Fruit fly (Drosophila melanogaster) whole organism, embryonic: ENCODE data around the gene Enoph.

Experiments used
- Abd-B ChIP-seq: fragments of 200-800 bp; sonication (Bioruptor generic); optimal IDR thresholded peaks from 2 replicates; lab custom pipeline; 2018; ENCODE audit warnings: missing biosample characterization, mild to moderate bottlenecking, missing genetic modification characterization, moderate library complexity
- Atf3 ChIP-seq: fragments of 200-800 bp; sonication (Bioruptor generic); optimal IDR thresholded peaks from 3 replicates; lab custom pipeline; 2016; ENCODE audit warnings: missing biosample characterization, missing genetic modification characterization
- CG12391 ChIP-seq: fragments of 200-800 bp; sonication (Bioruptor generic); optimal IDR thresholded peaks from 3 replicates; lab custom pipeline; 2018; ENCODE audit warnings: missing biosample characterization, mild to moderate bottlenecking, missing genetic modification characterization, moderate library complexity
- CG15479 ChIP-seq: fragments of 200-800 bp; sonication (Bioruptor generic); optimal IDR thresholded peaks from 3 replicates; lab custom pipeline; 2019; ENCODE audit warnings: missing biosample characterization, mild to moderate bottlenecking, missing genetic modification characterization, moderate library complexity
- CG15696 ChIP-seq: fragments of 200-800 bp; sonication (Bioruptor generic); optimal IDR thresholded peaks from 2 replicates; lab custom pipeline; 2019; ENCODE audit warnings: missing biosample characterization, mild to moderate bottlenecking, missing genetic modification characterization, moderate library complexity
- CG16863 ChIP-seq: fragments of 200-800 bp; sonication (Bioruptor generic); optimal IDR thresholded peaks from 3 replicates; lab custom pipeline; 2016; ENCODE audit warnings: missing biosample characterization, missing genetic modification characterization
- CG17802 ChIP-seq: fragments of 200-800 bp; sonication (Bioruptor generic); optimal IDR thresholded peaks from 2 replicates; lab custom pipeline; 2018; ENCODE audit warnings: missing biosample characterization, mild to moderate bottlenecking, missing genetic modification characterization, moderate library complexity
- CG18011 ChIP-seq: fragments of 200-800 bp; sonication (Bioruptor generic); optimal IDR thresholded peaks from 2 replicates; lab custom pipeline; 2017; ENCODE audit warnings: missing biosample characterization, missing genetic modification characterization, mild to moderate bottlenecking, moderate library complexity, missing genotype
- CG18262 ChIP-seq: fragments of 200-800 bp; optimal IDR thresholded peaks from 3 replicates; lab custom pipeline; 2019; ENCODE audit warnings: missing biosample characterization, mild to moderate bottlenecking, missing genetic modification characterization, moderate library complexity
- CG18764 ChIP-seq: fragments of 200-800 bp; sonication (Bioruptor generic); optimal IDR thresholded peaks from 3 replicates; lab custom pipeline; 2016; ENCODE audit warnings: missing biosample characterization, missing genetic modification characterization
- CG34422 ChIP-seq: fragments of 200-800 bp; sonication (Bioruptor generic); IDR thresholded peaks from 3 replicates; pipeline ENCODE4 v1.3.6; 2022; ENCODE audit warnings: missing biosample characterization, missing genetic modification characterization
- CG4617 ChIP-seq: fragments of 200-800 bp; sonication (Bioruptor generic); optimal IDR thresholded peaks from 3 replicates; lab custom pipeline; 2016; ENCODE audit warnings: missing biosample characterization, missing genetic modification characterization, borderline replicate concordance
- CG4707 ChIP-seq: fragments of 200-800 bp; sonication (Bioruptor generic); optimal IDR thresholded peaks from 2 replicates; lab custom pipeline; 2018; ENCODE audit warnings: missing biosample characterization, mild to moderate bottlenecking, missing genetic modification characterization, moderate library complexity
- CG6683 ChIP-seq: fragments of 200-800 bp; sonication (Bioruptor generic); optimal IDR thresholded peaks from 2 replicates; lab custom pipeline; 2017; ENCODE audit warnings: missing biosample characterization, mild to moderate bottlenecking, missing genetic modification characterization, missing genetic modification reagents
- CG6854 ChIP-seq: fragments of 200-800 bp; sonication (Bioruptor generic); optimal IDR thresholded peaks from 3 replicates; lab custom pipeline; 2017; ENCODE audit warnings: missing biosample characterization, mild to moderate bottlenecking, missing genetic modification characterization
- CG8388 ChIP-seq: fragments of 200-800 bp; sonication (Bioruptor generic); optimal IDR thresholded peaks from 2 replicates; lab custom pipeline; 2019; ENCODE audit warnings: missing biosample characterization, mild to moderate bottlenecking, missing genetic modification characterization, moderate library complexity
- CG8944 ChIP-seq: fragments of 200-800 bp; sonication (Bioruptor generic); optimal IDR thresholded peaks from 3 replicates; lab custom pipeline; 2016; ENCODE audit warnings: missing biosample characterization, missing genetic modification characterization
- CG9876 ChIP-seq: fragments of 200-800 bp; sonication (Bioruptor generic); optimal IDR thresholded peaks from 2 replicates; lab custom pipeline; 2016; ENCODE audit warnings: missing biosample characterization, missing genetic modification characterization
- Dfd ChIP-seq, 2 experiments: fragments of >200 bp; optimal IDR thresholded peaks; 2 replicates each; lab custom pipeline; 2017; ENCODE audit warnings: missing biosample characterization in 2 of 2, missing genetic modification characterization in 2 of 2
- ERR ChIP-seq: fragments of 200-800 bp; sonication (Bioruptor generic); optimal IDR thresholded peaks from 2 replicates; lab custom pipeline; 2016; ENCODE audit warnings: missing biosample characterization, missing genetic modification characterization
- GATAe ChIP-seq: fragments of 200-800 bp; sonication (Bioruptor generic); conservative IDR thresholded peaks from 2 replicates; pipeline ENCODE4 v1.3.6; 2022; ENCODE audit warnings: missing biosample characterization, missing genetic modification characterization
- H15 ChIP-seq: fragments of 200-800 bp; sonication (Bioruptor generic); IDR thresholded peaks from 3 replicates; pipeline ENCODE4 v1.3.6; 2022; ENCODE audit warnings: missing biosample characterization, missing genetic modification characterization
- Nf-YB ChIP-seq: fragments of 200-800 bp; sonication (Bioruptor generic); optimal IDR thresholded peaks from 3 replicates; lab custom pipeline; 2019; ENCODE audit warnings: missing biosample characterization, mild to moderate bottlenecking, missing genetic modification characterization, moderate library complexity
- Nf-YC ChIP-seq: fragments of 200-800 bp; optimal IDR thresholded peaks from 3 replicates; lab custom pipeline; 2019; ENCODE audit warnings: missing biosample characterization, mild to moderate bottlenecking, missing genetic modification characterization, moderate library complexity
- Optix ChIP-seq: fragments of 200-800 bp; sonication (Bioruptor generic); IDR thresholded peaks from 3 replicates; pipeline ENCODE4 v1.3.6; 2022; ENCODE audit warnings: missing biosample characterization, missing genetic modification characterization
- Rx ChIP-seq: fragments of 200-800 bp; sonication (Bioruptor generic); IDR thresholded peaks from 2 replicates; pipeline ENCODE4 v1.3.6; 2022; ENCODE audit warnings: missing biosample characterization, missing genetic modification characterization
- Sry-δ ChIP-seq: fragments of 200-800 bp; sonication (Bioruptor generic); optimal IDR thresholded peaks from 2 replicates; lab custom pipeline; 2016; ENCODE audit warnings: missing biosample characterization, missing genetic modification characterization
- TFAM ChIP-seq: fragments of 200-800 bp; sonication (Bioruptor generic); optimal IDR thresholded peaks from 2 replicates; lab custom pipeline; 2017; ENCODE audit warnings: missing biosample characterization, missing genetic modification characterization, inconsistent platforms
- ash1 ChIP-seq: fragments of 200-800 bp; sonication (Bioruptor generic); optimal IDR thresholded peaks from 2 replicates; lab custom pipeline; 2018; ENCODE audit warnings: missing biosample characterization, mild to moderate bottlenecking, missing genetic modification characterization
- bowl ChIP-seq: fragments of 200-800 bp; sonication (Bioruptor generic); IDR thresholded peaks from 2 replicates; pipeline ENCODE4 v1.3.6; 2022; ENCODE audit warnings: missing biosample characterization, missing genetic modification characterization
- bsh ChIP-seq, 2 experiments: fragments of 200-800 bp; sonication (Bioruptor generic); optimal IDR thresholded peaks; 2 replicates each; lab custom pipeline; 2017 to 2018; ENCODE audit warnings: mild to moderate bottlenecking in 2 of 2, missing biosample characterization in 2 of 2, missing genetic modification characterization in 2 of 2, moderate library complexity in 1 of 2
- crol ChIP-seq: fragments of 200-800 bp; sonication (Bioruptor generic); IDR thresholded peaks from 2 replicates; pipeline ENCODE4 v1.3.6; 2022; ENCODE audit warnings: missing biosample characterization, missing genetic modification characterization
- danr ChIP-seq: fragments of 200-800 bp; sonication (Bioruptor generic); IDR thresholded peaks from 2 replicates; pipeline ENCODE4 v1.3.6; 2022; ENCODE audit warnings: missing biosample characterization, missing genetic modification characterization
- dati ChIP-seq: fragments of 200-800 bp; sonication (Bioruptor generic); IDR thresholded peaks from 2 replicates; pipeline ENCODE4 v1.3.6; 2022; ENCODE audit warnings: missing biosample characterization, missing genetic modification characterization
- ewg ChIP-seq: fragments of 200-800 bp; sonication (Bioruptor generic); optimal IDR thresholded peaks from 3 replicates; lab custom pipeline; 2017; ENCODE audit warnings: mild to moderate bottlenecking, missing biosample characterization, missing genetic modification reagents, missing genetic modification characterization
- eyg ChIP-seq: fragments of 200-800 bp; sonication (Bioruptor generic); optimal IDR thresholded peaks from 3 replicates; lab custom pipeline; 2016; ENCODE audit warnings: missing biosample characterization, missing genetic modification characterization
- gce ChIP-seq: fragments of 200-800 bp; sonication (Bioruptor generic); IDR thresholded peaks from 3 replicates; pipeline ENCODE4 v1.3.6; 2022; ENCODE audit warnings: missing biosample characterization, missing genetic modification characterization
- hbn ChIP-seq: fragments of 200-800 bp; sonication (Bioruptor generic); IDR thresholded peaks from 2 replicates; pipeline ENCODE4 v1.3.6; 2022; ENCODE audit warnings: missing biosample characterization, missing genetic modification characterization; ENCODE audit not compliant: partially characterized antibody
- hkb ChIP-seq, 2 experiments: fragments of 200-800 bp in 1 of 2; fragments of >200 bp in 1 of 2; sonication (Bioruptor generic) in 1 of 2; IDR thresholded peaks in 1 of 2; optimal IDR thresholded peaks in 1 of 2; 2 replicates each; pipeline versions ENCODE4 v1.3.6 to Lab custom; 2017 to 2022; ENCODE audit warnings: missing biosample characterization in 1 of 2, missing genetic modification characterization in 1 of 2
- lab ChIP-seq: fragments of 200-800 bp; sonication (Bioruptor generic); optimal IDR thresholded peaks from 3 replicates; lab custom pipeline; 2017; ENCODE audit warnings: missing biosample characterization, missing genetic modification characterization, mild to moderate bottlenecking, moderate library complexity, missing genetic modification reagents
- lov ChIP-seq, 2 experiments: fragments of 200-800 bp in 1 of 2; fragments of >200 bp in 1 of 2; sonication (Bioruptor generic) in 1 of 2; IDR thresholded peaks in 1 of 2; optimal IDR thresholded peaks in 1 of 2; 2 replicates in 1 of 2; 3 replicates in 1 of 2; pipeline versions ENCODE4 v1.3.6 to Lab custom; 2017 to 2022; ENCODE audit warnings: missing biosample characterization in 1 of 2, missing genetic modification characterization in 1 of 2
- onecut ChIP-seq: fragments of 200-800 bp; sonication (Bioruptor generic); IDR thresholded peaks from 2 replicates; pipeline ENCODE4 v1.3.6; 2022; ENCODE audit warnings: missing biosample characterization, missing genetic modification characterization
- p53 ChIP-seq: fragments of 200-800 bp; sonication (Bioruptor generic); optimal IDR thresholded peaks from 2 replicates; lab custom pipeline; 2016; ENCODE audit warnings: missing biosample characterization, missing genetic modification characterization
- phol ChIP-seq: fragments of 200-800 bp; sonication (Bioruptor generic); optimal IDR thresholded peaks from 3 replicates; lab custom pipeline; 2018; ENCODE audit warnings: missing biosample characterization, mild to moderate bottlenecking, missing genetic modification characterization, moderate library complexity
- psq ChIP-seq: fragments of 200-800 bp; sonication (Bioruptor generic); optimal IDR thresholded peaks from 2 replicates; lab custom pipeline; 2017; ENCODE audit warnings: missing biosample characterization, missing genetic modification characterization
- tup ChIP-seq: fragments of 200-800 bp; sonication (Bioruptor generic); optimal IDR thresholded peaks from 2 replicates; lab custom pipeline; 2016; ENCODE audit warnings: missing biosample characterization, mild to moderate bottlenecking, missing genetic modification characterization, moderate library complexity
- vfl ChIP-seq: fragments of 200-800 bp; sonication (Bioruptor generic); optimal IDR thresholded peaks from 2 replicates; lab custom pipeline; 2016; ENCODE audit warnings: missing biosample characterization, missing genetic modification characterization
- wdn ChIP-seq: fragments of 200-800 bp; sonication (Bioruptor generic); IDR thresholded peaks from 2 replicates; pipeline ENCODE4 v1.3.6; 2022; ENCODE audit warnings: missing biosample characterization, missing genetic modification characterization
- zf30C ChIP-seq: fragments of 200-800 bp; sonication (Bioruptor generic); optimal IDR thresholded peaks from 3 replicates; lab custom pipeline; 2018; ENCODE audit warnings: missing biosample characterization, mild to moderate bottlenecking, missing genetic modification characterization

Gene Enoph

dm6 chr3R:5232197-5232607, 24.3 kb downstream of the Enoph start, which contains the start of the genes Kat60 and Mms19 (continued):
- TF ChIP-seq danr (peak; percentile 55; the same call in 1 of the 2 replicates), Nf-YB (no peak), hkb (optimal IDR thresholded peaks at IDR 0.05; lab: Kevin White, UChicago) (peak; percentile 89), hkb (GFP tag; IDR thresholded peaks at IDR 0.05; lab: Robert Waterston, UW) (peak; percentile 55; the same call in 1 of the 2 replicates), TFAM (GFP tag; lab: Kevin White, UChicago) (no peak), psq (GFP tag; lab: Kevin White, UChicago) (peak; percentile 52), Rx (GFP tag; lab: Robert Waterston, UW) (0 out of 2 replicates have a peak, but pooled peaks have one; percentile 30), Atf3 (GFP tag; lab: Kevin White, UChicago) (peak; percentile 56), ash1 (GFP tag; lab: Kevin White, UChicago) (no peak), Abd-B (peak; percentile 71), CG15479 (GFP tag; lab: Kevin White, UChicago) (peak; percentile 54), Dfd (GFP tag; optimal IDR thresholded peaks at IDR 0.05; lab: Kevin White, UChicago) (no peak), GATAe (GFP tag; lab: Robert Waterston, UW) (peak; percentile 78), bsh (GFP tag; optimal IDR thresholded peaks at IDR 0.05; lab: Kevin White, UChicago) (no peak), onecut (GFP tag; lab: Robert Waterston, UW) (0 out of 2 replicates have a peak, but pooled peaks have one; percentile 17), lov (optimal IDR thresholded peaks at IDR 0.05; lab: Kevin White, UChicago) (no peak), lov (GFP tag; IDR thresholded peaks at IDR 0.05; lab: Robert Waterston, UW) (0 out of 3 replicates have a peak, but pooled peaks have one; percentile 24), Optix (GFP tag; lab: Robert Waterston, UW) (peak; percentile 39; the same call in 2 of the 3 replicates), CG6683 (GFP tag; lab: Kevin White, UChicago) (no peak), p53 (GFP tag; lab: Kevin White, UChicago) (no peak), CG8388 (GFP tag; lab: Kevin White, UChicago) (peak; percentile 47), CG4617 (GFP tag; lab: Kevin White, UChicago) (peak; percentile 28), vfl (GFP tag; lab: Kevin White, UChicago) (peak; percentile 67), CG17802 (tag; lab: Kevin White, UChicago) (peak; percentile 45), CG4707 (GFP tag; lab: Kevin White, UChicago) (no peak), ewg (GFP tag; lab: Kevin White, UChicago) (peak; percentile 26), eyg (GFP tag; lab: Kevin White, UChicago) (peak; percentile 19), CG15696 (tag; lab: Kevin White, UChicago) (peak; percentile 57), CG12391 (tag; lab: Kevin White, UChicago) (peak; percentile 80), tup (GFP tag; lab: Kevin White, UChicago) (no peak), CG18011 (GFP tag; lab: Kevin White, UChicago) (peak; percentile 7), bowl (no peak), CG6854 (GFP tag; lab: Kevin White, UChicago) (no peak), CG9876 (GFP tag; lab: Kevin White, UChicago) (peak; percentile 26), CG18764 (GFP tag; lab: Kevin White, UChicago) (peak; percentile 55), wdn (GFP tag; lab: Robert Waterston, UW) (peak; percentile 54; the same call in 1 of the 2 replicates), gce (no peak; the same call in 2 of the 3 replicates), CG18262 (tag; lab: Kevin White, UChicago) (no peak), CG8944 (peak; percentile 30), H15 (GFP tag; lab: Robert Waterston, UW) (peak; percentile 55; the same call in 1 of the 3 replicates), lab (GFP tag; lab: Kevin White, UChicago) (no peak), zf30C (no peak), phol (tag; lab: Kevin White, UChicago) (peak; percentile 80), CG34422 (GFP tag; lab: Robert Waterston, UW) (peak; percentile 50; the same call in 2 of the 3 replicates), ERR (GFP tag; lab: Kevin White, UChicago) (peak; percentile 21), CG16863 (GFP tag; lab: Kevin White, UChicago) (peak; percentile 65), Nf-YC (tag; lab: Kevin White, UChicago) (no peak), Sry-δ (GFP tag; lab: Kevin White, UChicago) (peak; percentile 98), crol (GFP tag; lab: Robert Waterston, UW) (0 out of 2 replicates have a peak, but pooled peaks have one; percentile 26), hbn (GFP tag; lab: Robert Waterston, UW) (peak; percentile 90), dati (GFP tag; lab: Robert Waterston, UW) (no peak)
